Fruit fly (Drosophila melanogaster) whole organism, embryonic: Measurements from ENCODE around the gene Ide.

Experiments
- CG15269 ChIP-seq: fragments of 200-800 bp; sonication (Bioruptor generic); optimal IDR thresholded peaks from 2 replicates; lab custom pipeline; 2018; ENCODE audit warnings: missing biosample characterization, mild to moderate bottlenecking, missing genetic modification characterization, moderate library complexity
- CG6689 ChIP-seq: fragments of 200-800 bp; sonication (Bioruptor generic); IDR thresholded peaks from 2 replicates; pipeline ENCODE4 v1.3.6; 2022; ENCODE audit warnings: missing biosample characterization, missing genetic modification characterization
- Neu2 ChIP-seq: fragments of 200-800 bp; sonication (Bioruptor generic); optimal IDR thresholded peaks from 3 replicates; lab custom pipeline; 2016; ENCODE audit warnings: missing biosample characterization, missing genetic modification characterization, borderline replicate concordance
- bigmax ChIP-seq: fragments of 200-800 bp; sonication (Bioruptor generic); optimal IDR thresholded peaks from 2 replicates; lab custom pipeline; 2018; ENCODE audit warnings: missing biosample characterization, mild to moderate bottlenecking, missing genetic modification characterization

DNA sequence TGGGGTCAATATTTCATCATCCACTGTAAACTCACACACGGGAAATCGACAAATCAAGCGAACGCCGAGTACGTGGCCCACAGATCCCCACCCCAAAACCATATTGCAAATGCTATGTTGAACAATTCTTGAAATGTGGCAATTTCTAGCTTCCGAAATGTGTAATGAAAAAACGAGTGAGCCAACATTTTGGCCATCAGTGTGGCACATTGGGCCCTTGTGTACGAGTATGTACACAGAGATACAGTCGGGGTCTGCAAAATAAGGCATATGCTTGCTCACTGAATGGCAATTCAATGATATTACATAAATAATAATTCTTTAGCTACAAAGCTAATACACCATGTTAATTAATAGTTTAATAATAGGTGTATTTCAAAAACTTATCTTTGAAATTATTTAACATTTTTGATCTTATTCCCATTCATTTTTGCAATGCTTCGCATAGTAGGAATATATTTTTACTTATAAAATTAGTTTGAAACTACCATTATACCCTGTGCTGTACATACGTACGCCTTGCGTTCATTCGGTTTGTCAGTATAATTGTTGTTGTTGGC, 23.9 kb upstream of the Ide start:
- TF ChIP-seq Neu2 (GFP tag; lab: Kevin White, UChicago): no peak
- TF ChIP-seq CG15269 (tag; lab: Kevin White, UChicago): peak; percentile 94
- TF ChIP-seq bigmax (GFP tag; lab: Kevin White, UChicago): no peak
- TF ChIP-seq CG6689: peak; percentile 88
